Fruit fly (Drosophila melanogaster): ENCODE measurements around the gene CG2017.

Gene CG2017

DNA sequence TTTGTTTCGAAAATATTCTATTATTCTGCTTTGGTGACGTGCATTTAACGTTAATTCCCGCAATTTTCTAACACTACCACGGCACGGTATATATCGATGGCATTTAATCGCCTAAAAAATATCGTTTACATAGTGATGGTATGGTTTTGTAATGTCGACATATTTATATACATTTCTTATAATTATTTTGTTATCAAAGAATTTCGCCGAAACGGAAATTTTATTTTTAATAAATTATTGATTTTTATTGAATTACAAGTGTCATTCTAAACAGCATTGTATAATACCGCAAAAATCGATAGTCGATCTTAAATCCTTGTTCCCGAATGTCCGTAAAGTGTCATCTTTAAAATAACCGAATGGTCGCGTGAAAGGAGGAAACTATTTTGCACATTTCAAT, 37.7 kb downstream of the CG2017 start, which contains the start of the genes Sec20 and dgrn (continued):
- TF ChIP-seq zf30C (GFP tag; optimal IDR thresholded peaks at IDR 0.05) (no peak), CG4282 (GFP tag; optimal IDR thresholded peaks at IDR 0.05) (no peak), zen (tag; optimal IDR thresholded peaks at IDR 0.05) (peak; percentile 69), CG17802 (tag; optimal IDR thresholded peaks at IDR 0.05) (no peak), pan (optimal IDR thresholded peaks at IDR 0.05) (no peak), pan (GFP tag; optimal IDR thresholded peaks at IDR 0.05 in 1 of 2, IDR thresholded peaks at IDR 0.05 in 1 of 2) (peak in 1 of 2 experiments; percentile 37), mam (GFP tag; optimal IDR thresholded peaks at IDR 0.05) (peak; percentile 51), Hmx (GFP tag; optimal IDR thresholded peaks at IDR 0.05) (no peak), CG11398 (GFP tag; optimal IDR thresholded peaks at IDR 0.05) (no peak), Ets97D (GFP tag; optimal IDR thresholded peaks at IDR 0.05) (peak; percentile 67), usp (GFP tag; optimal IDR thresholded peaks at IDR 0.05) (no peak), Adf1 (GFP tag; IDR thresholded peaks at IDR 0.05) (peak; percentile 45), CG10267 (tag; optimal IDR thresholded peaks at IDR 0.05) (peak; percentile 97), Dfd (GFP tag; optimal IDR thresholded peaks at IDR 0.05) (no peak), sna (GFP tag; IDR thresholded peaks at IDR 0.05; ENCODE audit: partially characterized antibody) (peak; percentile 95), CG2678 (tag; optimal IDR thresholded peaks at IDR 0.05) (no peak), Fer2 (tag; optimal IDR thresholded peaks at IDR 0.05) (peak; percentile 43), CG4360 (GFP tag; IDR thresholded peaks at IDR 0.05) (no peak), ara (GFP tag; IDR thresholded peaks at IDR 0.05) (no peak), E2f1 (GFP tag; IDR thresholded peaks at IDR 0.05) (peak; percentile 42), p53 (GFP tag; optimal IDR thresholded peaks at IDR 0.05) (no peak), Elba2 (GFP tag; optimal IDR thresholded peaks at IDR 0.05) (no peak), cato (GFP tag; optimal IDR thresholded peaks at IDR 0.05; ENCODE audit: borderline replicate concordance) (peak; percentile 50), CG7745 (tag; optimal IDR thresholded peaks at IDR 0.05) (no peak), CG9817 (tag; optimal IDR thresholded peaks at IDR 0.05) (peak; percentile 66), Side (GFP tag; optimal IDR thresholded peaks at IDR 0.05) (no peak), CG5180 (GFP tag; optimal IDR thresholded peaks at IDR 0.05) (no peak), CG1024 (GFP tag; IDR thresholded peaks at IDR 0.05) (no peak), Xrp1 (GFP tag; IDR thresholded peaks at IDR 0.05) (peak; percentile 73), Asciz (GFP tag; optimal IDR thresholded peaks at IDR 0.05) (no peak), CG11093 (GFP tag; IDR thresholded peaks at IDR 0.05) (no peak), slp2 (GFP tag; optimal IDR thresholded peaks at IDR 0.05) (no peak), wek (GFP tag; optimal IDR thresholded peaks at IDR 0.05) (no peak), cwo (GFP tag; optimal IDR thresholded peaks at IDR 0.05) (peak; percentile 31), croc (GFP tag; conservative IDR thresholded peaks at IDR 0.05) (no peak), Gug (GFP tag; IDR thresholded peaks at IDR 0.05) (peak; percentile 52; the same call in 2 of the 4 replicates), tup (GFP tag; optimal IDR thresholded peaks at IDR 0.05) (peak; percentile 37), sr (GFP tag; IDR thresholded peaks at IDR 0.05) (no peak), NFAT (GFP tag; IDR thresholded peaks at IDR 0.05) (peak; percentile 74), CG18599 (GFP tag; optimal IDR thresholded peaks at IDR 0.05) (peak; percentile 67), tx (GFP tag; optimal IDR thresholded peaks at IDR 0.05) (no peak), Hsf (GFP tag; optimal IDR thresholded peaks at IDR 0.05) (peak; percentile 64), fd102C (GFP tag; optimal IDR thresholded peaks at IDR 0.05) (peak; percentile 15), Sry-β (GFP tag; optimal IDR thresholded peaks at IDR 0.05) (no peak), gce (GFP tag; IDR thresholded peaks at IDR 0.05) (no peak), ab (GFP tag; optimal IDR thresholded peaks at IDR 0.05) (no peak), Dip2 (GFP tag; IDR thresholded peaks at IDR 0.05) (no peak), Oli (tag; optimal IDR thresholded peaks at IDR 0.05) (peak; percentile 26), Abd-B (GFP tag; optimal IDR thresholded peaks at IDR 0.05) (peak; percentile 60), tio (GFP tag; optimal IDR thresholded peaks at IDR 0.05) (no peak), knrl (GFP tag; IDR thresholded peaks at IDR 0.05; ENCODE audit: partially characterized antibody) (peak; percentile 97), CG6854 (GFP tag; optimal IDR thresholded peaks at IDR 0.05) (no peak)
